Fruit fly (Drosophila melanogaster) whole organism, larva: Measurements from ENCODE around the gene oxt.

Experiments
- noc ChIP-seq: fragments of 200-800 bp; sonication (Bioruptor generic); optimal IDR thresholded peaks from 3 replicates; lab custom pipeline; 2019; ENCODE audit warnings: missing biosample characterization, mild to moderate bottlenecking, missing genetic modification characterization, moderate library complexity

The oxt gene

dm6 chr3L:2243846-2244528 lies 18.5 kb downstream of the oxt start, which contains the start of gene CG32301:
Gene CG32301 (plus strand): TSS chr3L:2244478.
- TF ChIP-seq noc (tag; lab: Kevin White, UChicago), result no peak

- TF ChIP-seq noc (tag; lab: Kevin White, UChicago), result peak; percentile 87
Measured at dm6 chr3L:2237543-2238233, 24.8 kb downstream of the oxt start, which contains the start of gene ACXD. Gene ACXD (plus strand): TSS chr3L:2237608.

- TF ChIP-seq noc (tag; lab: Kevin White, UChicago), result no peak
Measured at dm6 chr3L:2237034-2237433, 25.4 kb downstream of the oxt start, which contains the start of gene CG9018. Gene CG9018 (minus strand): TSS chr3L:2237076.

DNA sequence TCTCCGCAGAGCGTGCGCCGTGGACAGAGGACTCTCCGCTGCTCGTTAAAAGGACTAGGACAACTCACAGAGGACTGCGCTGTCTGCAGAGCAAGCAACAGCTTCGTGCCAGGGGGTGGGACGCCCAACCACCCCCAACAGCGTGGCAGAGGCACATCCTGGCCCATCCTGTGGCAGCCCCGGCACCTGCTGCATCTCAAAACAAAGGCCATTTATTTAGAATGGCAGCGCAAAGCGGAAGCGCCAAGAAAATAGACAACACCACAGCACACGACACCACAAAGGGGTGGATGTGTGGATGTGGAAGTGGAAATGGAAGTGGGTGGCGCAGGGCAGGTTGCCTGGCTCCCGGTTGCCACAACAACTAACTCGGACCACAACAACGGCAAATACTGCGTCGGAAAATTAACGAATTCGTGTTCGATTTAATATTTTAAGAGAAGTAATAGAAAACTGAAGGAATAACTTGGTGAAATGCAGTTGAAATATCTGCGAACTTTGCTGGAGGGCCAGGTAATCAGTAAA lies 33.2 kb downstream of the oxt start, which contains the start of gene Oseg2:
Oseg2 (plus strand) TSS at position 475 of the 525 bp plus-strand sequence.
- no peak for TF ChIP-seq noc (tag; lab: Kevin White, UChicago)

dm6 chr3L:2228367-2229171 lies 33.9 kb downstream of the oxt start:
- TF ChIP-seq noc (tag; lab: Kevin White, UChicago), result no peak

DNA sequence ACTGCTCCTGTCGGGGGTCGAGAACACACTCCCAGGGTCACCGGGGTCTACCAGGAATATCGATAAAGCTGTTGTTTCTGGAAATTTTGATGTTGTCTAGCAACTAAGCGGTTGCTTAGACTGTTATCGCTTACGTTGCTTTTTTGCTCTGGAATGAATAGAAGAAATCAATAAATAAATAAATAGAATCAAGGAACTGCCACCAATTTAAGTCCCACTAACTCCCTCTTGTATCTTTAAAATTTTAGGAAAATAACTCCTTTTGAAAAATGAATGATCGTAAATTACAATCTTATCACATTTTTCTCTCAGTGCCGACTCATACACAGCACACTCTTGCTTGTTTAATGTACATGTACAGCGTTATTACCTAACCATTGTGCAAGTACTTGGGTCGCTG lies 50.1 kb downstream of the oxt start, which contains the start of gene CG15878:
CG15878 (minus strand) TSS at position 101 of the 400 bp plus-strand sequence.
- no peak for TF ChIP-seq noc (tag; lab: Kevin White, UChicago)
